Worm (Caenorhabditis elegans): ENCODE measurements around the gene bbs-5.

bbs-5 gene

ce11 chrIII:10293362-10293761 is 31.8 kb upstream of the bbs-5 start:
- no peak for TF ChIP-seq lin-11 (tag; optimal IDR thresholded peaks at IDR 0.05)
- no peak for TF ChIP-seq mdl-1 (tag; optimal IDR thresholded peaks at IDR 0.05)
- no peak for TF ChIP-seq alr-1 (tag; optimal IDR thresholded peaks at IDR 0.05)
- TF ChIP-seq blmp-1 (tag; optimal IDR thresholded peaks at IDR 0.05; ENCODE audit: insufficient read depth), result no peak
- TF ChIP-seq crh-2 (tag; optimal IDR thresholded peaks at IDR 0.05), result no peak
- TF ChIP-seq egl-27 (tag; optimal IDR thresholded peaks at IDR 0.05), result no peak
- TF ChIP-seq nhr-77 (tag; optimal IDR thresholded peaks at IDR 0.05), result no peak
- no peak for TF ChIP-seq mab-5 (tag; optimal IDR thresholded peaks at IDR 0.05)
- no peak for TF ChIP-seq aly-2 (tag; optimal IDR thresholded peaks at IDR 0.05)
- TF ChIP-seq unc-62 (GFP tag; optimal IDR thresholded peaks at IDR 0.05), result no peak
- TF ChIP-seq ceh-16 (tag; optimal IDR thresholded peaks at IDR 0.05), result no peak
- no peak for TF ChIP-seq sma-3 (GFP tag; optimal IDR thresholded peaks at IDR 0.05)
- TF ChIP-seq Y55F3AM.14 (GFP tag; optimal IDR thresholded peaks at IDR 0.05), result no peak
- no peak for TF ChIP-seq gmeb-1 (tag; optimal IDR thresholded peaks at IDR 0.05)
- TF ChIP-seq sem-4 (tag; optimal IDR thresholded peaks at IDR 0.05), result no peak
- TF ChIP-seq ztf-4 (tag; optimal IDR thresholded peaks at IDR 0.05), result no peak

ce11 chrIII:10290541-10290940 is 29.0 kb upstream of the bbs-5 start:
- TF ChIP-seq nhr-25 (tag; optimal IDR thresholded peaks at IDR 0.05) (peak; percentile 77), sem-4 (tag; optimal IDR thresholded peaks at IDR 0.05) (no peak), blmp-1 (tag; optimal IDR thresholded peaks at IDR 0.05; ENCODE audit: insufficient read depth) (peak; percentile 19), nhr-129 (tag; optimal IDR thresholded peaks at IDR 0.05) (peak; percentile 77), sma-9 (GFP tag; optimal IDR thresholded peaks at IDR 0.05) (peak; percentile 48), sma-9 (tag; optimal IDR thresholded peaks at IDR 0.05) (no peak), crh-2 (tag; optimal IDR thresholded peaks at IDR 0.05) (peak; percentile 22), fos-1 (tag; optimal IDR thresholded peaks at IDR 0.05) (peak; percentile 63), unc-55 (GFP tag; optimal IDR thresholded peaks at IDR 0.05) (no peak), sma-3 (GFP tag; optimal IDR thresholded peaks at IDR 0.05) (peak; percentile 25), nhr-10 (tag; optimal IDR thresholded peaks at IDR 0.05) (no peak), lsy-2 (tag; optimal IDR thresholded peaks at IDR 0.05) (peak in 1 of 2 experiments; percentile 5)

ce11 chrIII:10289790-10290189 is 28.2 kb upstream of the bbs-5 start:
- no peak for TF ChIP-seq nhr-23 (tag; optimal IDR thresholded peaks at IDR 0.05)
- TF ChIP-seq alr-1 (tag; optimal IDR thresholded peaks at IDR 0.05), result no peak
- TF ChIP-seq sma-9 (GFP tag; optimal IDR thresholded peaks at IDR 0.05), result peak; percentile 9
- no peak for TF ChIP-seq sma-9 (tag; optimal IDR thresholded peaks at IDR 0.05)

- TF ChIP-seq sem-4 (tag; optimal IDR thresholded peaks at IDR 0.05) (no peak), unc-39 (tag; optimal IDR thresholded peaks at IDR 0.05) (no peak), ztf-11 (tag; optimal IDR thresholded peaks at IDR 0.05) (no peak), gmeb-1 (tag; optimal IDR thresholded peaks at IDR 0.05) (no peak), F13H6.1 (tag; optimal IDR thresholded peaks at IDR 0.05) (no peak), zag-1 (tag; optimal IDR thresholded peaks at IDR 0.05) (no peak), nhr-21 (tag; optimal IDR thresholded peaks at IDR 0.05) (no peak), nhr-6 (tag; optimal IDR thresholded peaks at IDR 0.05) (no peak), unc-62 (GFP tag; optimal IDR thresholded peaks at IDR 0.05) (no peak)
Measured at ce11 chrIII:10285623-10286022, 24.0 kb upstream of the bbs-5 start, which contains the start of gene K10G9.2. Gene K10G9.2, plus strand, starts transcription at chrIII:10285923.

- TF ChIP-seq ceh-82 (tag; optimal IDR thresholded peaks at IDR 0.05), result peak; percentile 22
- peak; percentile 56 for TF ChIP-seq sem-4 (tag; optimal IDR thresholded peaks at IDR 0.05)
- TF ChIP-seq ztf-4 (tag; optimal IDR thresholded peaks at IDR 0.05), result peak; percentile 15
- no peak for TF ChIP-seq nhr-21 (tag; optimal IDR thresholded peaks at IDR 0.05)
- TF ChIP-seq egl-27 (tag; optimal IDR thresholded peaks at IDR 0.05), result peak; percentile 72
- TF ChIP-seq mab-5 (tag; optimal IDR thresholded peaks at IDR 0.05), result peak; percentile 66
- peak; percentile 75 for TF ChIP-seq unc-55 (GFP tag; optimal IDR thresholded peaks at IDR 0.05)
- TF ChIP-seq crh-2 (tag; optimal IDR thresholded peaks at IDR 0.05), result peak; percentile 57
- TF ChIP-seq mdl-1 (tag; optimal IDR thresholded peaks at IDR 0.05), result peak; percentile 61 to 92
- TF ChIP-seq lin-11 (tag; optimal IDR thresholded peaks at IDR 0.05), result peak; percentile 65
- no peak for TF ChIP-seq nhr-11 (tag; optimal IDR thresholded peaks at IDR 0.05)
- TF ChIP-seq nhr-129 (tag; optimal IDR thresholded peaks at IDR 0.05), result peak; percentile 17
- peak; percentile 33 for TF ChIP-seq nhr-6 (tag; optimal IDR thresholded peaks at IDR 0.05)
- TF ChIP-seq alr-1 (tag; optimal IDR thresholded peaks at IDR 0.05), result no peak
- peak in 1 of 2 experiments; percentile 71 for TF ChIP-seq lsy-2 (tag; optimal IDR thresholded peaks at IDR 0.05)
- no peak for TF ChIP-seq elt-3 (tag; optimal IDR thresholded peaks at IDR 0.05)
- peak; percentile 77 for TF ChIP-seq C34F6.9 (tag; optimal IDR thresholded peaks at IDR 0.05)
- TF ChIP-seq Y55F3AM.14 (GFP tag; optimal IDR thresholded peaks at IDR 0.05), result peak; percentile 54
- peak; percentile 48 for TF ChIP-seq sma-9 (GFP tag; optimal IDR thresholded peaks at IDR 0.05)
- no peak for TF ChIP-seq sma-9 (tag; optimal IDR thresholded peaks at IDR 0.05)
- TF ChIP-seq F13H6.1 (tag; optimal IDR thresholded peaks at IDR 0.05), result peak; percentile 69
- no peak for TF ChIP-seq nhr-23 (tag; optimal IDR thresholded peaks at IDR 0.05)
- TF ChIP-seq lin-13 (GFP tag; optimal IDR thresholded peaks at IDR 0.05), result peak; percentile 73
- peak; percentile 90 for TF ChIP-seq zag-1 (tag; optimal IDR thresholded peaks at IDR 0.05)
Measured at ce11 chrIII:10284214-10284613, 22.6 kb upstream of the bbs-5 start.
